Fruit fly (Drosophila melanogaster) whole organism, adult: Measurements from ENCODE around the gene CG14868.

Experiments used
- CG11617 ChIP-seq: fragments of 200-800 bp; sonication (Bioruptor generic); optimal IDR thresholded peaks from 2 replicates; lab custom pipeline; 2017; ENCODE audit warnings: mild to moderate bottlenecking, missing biosample characterization, missing genetic modification reagents, missing genetic modification characterization
- CG12768 ChIP-seq: fragments of 200-800 bp; sonication (Bioruptor generic); optimal IDR thresholded peaks from 2 replicates; lab custom pipeline; 2017; ENCODE audit warnings: missing biosample characterization, missing genetic modification characterization, mild to moderate bottlenecking, moderate library complexity, missing genetic modification reagents
- CG14711 ChIP-seq: fragments of 200-800 bp; sonication (Bioruptor generic); optimal IDR thresholded peaks from 2 replicates; lab custom pipeline; 2018; ENCODE audit warnings: missing biosample characterization, mild to moderate bottlenecking, missing genetic modification characterization, moderate library complexity
- CG1620 ChIP-seq: fragments of 200-800 bp; sonication (Bioruptor generic); optimal IDR thresholded peaks from 2 replicates; lab custom pipeline; 2016; ENCODE audit warnings: missing biosample characterization, missing genetic modification characterization
- CG33017 ChIP-seq: fragments of 200-800 bp; sonication (Bioruptor generic); optimal IDR thresholded peaks from 2 replicates; lab custom pipeline; 2018; ENCODE audit warnings: missing biosample characterization, mild to moderate bottlenecking, missing genetic modification characterization, moderate library complexity
- CG5204 ChIP-seq: fragments of 200-800 bp; sonication (Bioruptor generic); optimal IDR thresholded peaks from 2 replicates; lab custom pipeline; 2016; ENCODE audit warnings: missing biosample characterization, missing genetic modification characterization
- CG7045 ChIP-seq: fragments of 200-800 bp; sonication (Bioruptor generic); optimal IDR thresholded peaks from 2 replicates; lab custom pipeline; 2017; ENCODE audit warnings: missing biosample characterization, mild to moderate bottlenecking, missing genetic modification characterization
- CG7101 ChIP-seq: fragments of 200-800 bp; sonication (Bioruptor generic); optimal IDR thresholded peaks from 2 replicates; lab custom pipeline; 2018; ENCODE audit warnings: missing biosample characterization, mild to moderate bottlenecking, missing genetic modification characterization, moderate library complexity
- Clk ChIP-seq: fragments of 200-800 bp; sonication (Bioruptor generic); optimal IDR thresholded peaks from 2 replicates; lab custom pipeline; 2017; ENCODE audit warnings: missing biosample characterization, missing genetic modification characterization
- Crg-1 ChIP-seq: fragments of 200-800 bp; sonication (Bioruptor generic); optimal IDR thresholded peaks from 2 replicates; lab custom pipeline; 2016; ENCODE audit warnings: missing biosample characterization, missing genetic modification characterization
- Hr96 ChIP-seq: fragments of 200-800 bp; sonication (Bioruptor generic); optimal IDR thresholded peaks from 2 replicates; lab custom pipeline; 2016; ENCODE audit warnings: missing biosample characterization, missing genetic modification characterization
- Mnt ChIP-seq: fragments of 200-800 bp; sonication (Bioruptor generic); optimal IDR thresholded peaks from 2 replicates; lab custom pipeline; 2016; ENCODE audit warnings: missing biosample characterization, mild to moderate bottlenecking, missing genetic modification characterization
- bab1 ChIP-seq: fragments of 200-800 bp; sonication (Bioruptor generic); optimal IDR thresholded peaks from 3 replicates; lab custom pipeline; 2019; ENCODE audit warnings: missing biosample characterization, mild to moderate bottlenecking, missing genetic modification characterization, moderate library complexity
- cic ChIP-seq: fragments of 200-800 bp; sonication (Bioruptor generic); optimal IDR thresholded peaks from 2 replicates; lab custom pipeline; 2017; ENCODE audit warnings: missing biosample characterization, mild to moderate bottlenecking, missing genetic modification characterization, moderate library complexity
- cnc ChIP-seq, 2 experiments: fragments of >200 bp; optimal IDR thresholded peaks; 2 replicates each; lab custom pipeline; 2017
- kay ChIP-seq: fragments of 200-800 bp; sonication (Bioruptor generic); peaks from one replicate; lab custom pipeline; 2016; ENCODE audit warnings: missing biosample characterization, missing genetic modification characterization, borderline replicate concordance
- ovo ChIP-seq: fragments of 200-800 bp; sonication (Bioruptor generic); optimal IDR thresholded peaks from 2 replicates; lab custom pipeline; 2016; ENCODE audit warnings: missing biosample characterization, missing genetic modification characterization
- pad ChIP-seq: fragments of 200-800 bp; sonication (Bioruptor generic); optimal IDR thresholded peaks from 3 replicates; lab custom pipeline; 2017; ENCODE audit warnings: missing biosample characterization, missing genetic modification characterization, mild to moderate bottlenecking, moderate library complexity, missing genetic modification reagents
- tj ChIP-seq: fragments of 200-800 bp; sonication (Bioruptor generic); optimal IDR thresholded peaks from 3 replicates; lab custom pipeline; 2017; ENCODE audit warnings: missing biosample characterization, mild to moderate bottlenecking, missing genetic modification characterization, moderate library complexity
- toe ChIP-seq: fragments of 200-800 bp; sonication (Bioruptor generic); optimal IDR thresholded peaks from 2 replicates; lab custom pipeline; 2016; ENCODE audit warnings: missing biosample characterization, missing genetic modification characterization

CG14868 gene

DNA sequence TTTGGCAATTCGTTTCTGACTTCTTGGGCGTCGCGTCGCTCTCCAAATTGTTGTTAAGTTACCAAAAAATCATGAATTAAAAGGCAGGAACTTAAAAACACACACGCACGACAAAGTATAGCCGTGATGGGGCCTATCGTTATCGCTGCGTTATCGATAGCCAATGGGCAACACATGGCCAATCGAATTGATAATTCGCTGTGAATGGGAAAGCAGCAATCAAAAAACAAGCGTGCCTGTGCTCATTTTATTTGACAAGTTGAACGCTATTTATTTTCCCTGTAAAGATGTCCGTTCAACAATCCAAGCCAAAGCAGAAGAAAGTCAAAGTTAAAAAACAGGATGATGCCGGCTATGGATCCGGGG lies 23.7 kb downstream of the CG14868 start, which contains the start of the genes Surf4 and CG31301:
Gene Surf4, minus strand, starts transcription at position 159 of the 366 bp plus-strand sequence.
Gene CG31301, plus strand, starts transcription at position 188 of the 366 bp plus-strand sequence.
- TF ChIP-seq CG7101 (tag; lab: Kevin White, UChicago) (no peak), toe (GFP tag; lab: Kevin White, UChicago) (no peak), Mnt (peak; percentile 84), bab1 (GFP tag; lab: Kevin White, UChicago) (peak; percentile 41)

DNA sequence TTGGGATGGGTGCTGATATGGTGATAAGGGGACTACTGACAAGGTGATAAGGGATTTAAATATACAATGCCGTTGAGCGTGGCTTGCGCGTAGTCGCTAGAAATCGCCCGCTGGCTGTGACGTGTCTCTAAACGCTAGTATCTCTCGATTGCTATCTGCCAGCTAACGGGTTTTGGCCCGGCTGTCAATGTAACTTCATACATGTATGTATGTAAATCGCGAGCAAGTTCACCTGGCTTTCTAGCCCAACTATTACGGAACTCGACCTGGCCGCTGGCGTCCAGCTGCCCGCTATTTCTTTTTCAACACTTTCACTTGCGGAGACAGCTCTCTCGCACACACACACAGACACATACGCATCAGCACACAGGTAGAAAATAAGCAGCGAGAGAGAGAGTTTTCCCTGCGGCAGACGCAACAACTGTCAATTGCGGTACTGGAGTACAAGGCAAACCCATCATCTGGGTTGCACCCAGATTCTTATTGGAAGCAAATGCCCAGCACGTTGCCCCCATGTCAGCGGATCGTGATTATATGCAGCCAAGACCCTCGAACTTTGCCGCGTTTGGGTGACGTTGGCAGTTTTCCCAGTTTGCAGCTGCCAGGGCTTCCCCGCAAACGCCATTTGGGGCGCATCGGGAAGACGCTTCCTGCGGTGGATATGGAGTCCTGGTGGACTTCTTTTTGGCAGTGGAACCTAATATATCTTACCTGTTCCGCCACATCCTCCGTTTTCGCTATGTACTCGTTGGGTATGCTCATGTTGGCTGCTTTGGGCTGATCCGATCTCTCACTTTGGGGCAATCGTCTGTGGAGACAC lies 24.3 kb downstream of the CG14868 start:
- TF ChIP-seq cnc (optimal IDR thresholded peaks at IDR 0.05; lab: Kevin White, UChicago) (peak; percentile 60 to 77), bab1 (GFP tag; lab: Kevin White, UChicago) (no peak), toe (GFP tag; lab: Kevin White, UChicago) (no peak), CG11617 (GFP tag; lab: Kevin White, UChicago) (no peak), CG5204 (no peak), tj (GFP tag; lab: Kevin White, UChicago) (peak; percentile 21), ovo (GFP tag; lab: Kevin White, UChicago) (peak; percentile 10), CG14711 (no peak)

DNA sequence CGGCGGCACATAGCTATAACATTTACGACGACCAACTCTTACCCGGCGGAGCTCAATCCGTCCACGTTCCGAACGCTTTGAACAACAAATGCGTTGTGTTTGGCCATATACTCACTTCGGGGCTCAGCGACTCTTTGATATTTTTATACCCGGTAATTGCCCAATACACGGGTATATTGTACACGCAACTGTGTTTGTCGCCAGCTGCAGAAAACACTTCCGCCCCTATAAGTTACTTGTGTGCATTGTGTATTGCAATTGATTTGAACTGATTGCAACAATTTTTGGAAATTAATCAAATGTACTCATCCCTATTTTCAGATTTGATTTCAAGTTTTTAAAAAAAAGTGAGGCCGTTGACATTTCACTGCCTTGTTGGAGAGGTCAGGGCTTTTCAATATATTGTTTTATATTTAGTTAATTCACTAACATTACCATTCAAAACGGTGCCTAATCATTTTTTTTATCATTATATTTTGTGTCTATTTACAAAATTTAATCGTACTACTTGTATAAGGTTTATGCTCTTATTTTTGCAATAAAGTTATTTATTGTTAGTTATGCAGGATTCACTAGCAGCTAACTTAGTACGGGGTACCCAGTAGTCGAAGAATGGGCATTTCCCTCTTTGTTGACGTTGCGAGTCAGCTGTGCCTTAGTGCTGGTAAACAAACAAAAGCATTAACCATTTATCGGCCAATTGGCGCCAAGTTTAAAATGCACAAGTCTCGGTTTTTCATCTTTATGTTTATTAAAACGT lies 26.6 kb downstream of the CG14868 start, which contains the start of gene Nagk:
Gene Nagk, minus strand, starts transcription at position 331 of the 760 bp plus-strand sequence.
- peak; percentile 82 for TF ChIP-seq Mnt
- peak; percentile 68 for TF ChIP-seq pad (GFP tag; lab: Kevin White, UChicago)
- TF ChIP-seq Hr96: no peak
- TF ChIP-seq cnc (optimal IDR thresholded peaks at IDR 0.05; lab: Kevin White, UChicago): no peak
- TF ChIP-seq CG11617 (GFP tag; lab: Kevin White, UChicago): peak; percentile 86
- peak; percentile 38 for TF ChIP-seq ovo (GFP tag; lab: Kevin White, UChicago)
- TF ChIP-seq Crg-1 (GFP tag; lab: Kevin White, UChicago): peak; percentile 78
- TF ChIP-seq CG14711: peak; percentile 44
- TF ChIP-seq tj (GFP tag; lab: Kevin White, UChicago): no peak
- TF ChIP-seq CG5204: no peak
- TF ChIP-seq CG7045 (GFP tag; lab: Kevin White, UChicago): peak; percentile 67
- peak; percentile 64 for TF ChIP-seq CG1620 (GFP tag; lab: Kevin White, UChicago)
- peak; percentile 58 for TF ChIP-seq CG7101 (tag; lab: Kevin White, UChicago)
- peak; percentile 35 for TF ChIP-seq CG12768
- TF ChIP-seq cic (GFP tag; lab: Kevin White, UChicago): peak; percentile 58
- TF ChIP-seq CG33017 (tag; lab: Kevin White, UChicago): peak; percentile 24
- TF ChIP-seq kay (GFP tag; lab: Kevin White, UChicago): no peak
- peak; percentile 51 for TF ChIP-seq Clk (GFP tag; lab: Kevin White, UChicago)
- peak; percentile 1 for TF ChIP-seq bab1 (GFP tag; lab: Kevin White, UChicago)
- peak; percentile 90 for TF ChIP-seq toe (GFP tag; lab: Kevin White, UChicago)

DNA sequence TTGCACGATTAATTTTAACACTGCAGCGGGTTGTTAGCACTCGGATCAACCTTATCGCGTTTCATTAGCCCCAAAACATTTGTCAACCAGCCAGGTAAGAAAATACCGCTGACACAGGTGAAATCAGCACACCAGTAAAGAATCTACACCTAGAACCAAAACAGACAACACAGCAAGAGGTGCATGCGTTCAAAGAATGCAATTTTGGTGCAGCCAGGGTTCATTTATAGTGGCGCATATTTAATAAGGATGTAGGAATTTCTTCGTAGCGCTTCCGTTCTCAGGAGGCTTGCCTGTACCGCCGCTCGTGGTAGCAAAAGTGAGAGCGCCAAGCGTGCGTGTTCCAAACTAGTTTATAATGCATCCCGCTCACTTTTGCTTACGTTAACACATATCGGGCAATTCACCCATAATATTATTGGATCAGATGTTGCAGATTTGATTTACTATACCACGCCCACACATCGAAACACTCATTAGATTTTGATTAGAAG lies 27.3 kb downstream of the CG14868 start:
- TF ChIP-seq CG7101 (tag; lab: Kevin White, UChicago) (no peak), CG11617 (GFP tag; lab: Kevin White, UChicago) (no peak), Mnt (no peak), bab1 (GFP tag; lab: Kevin White, UChicago) (no peak), cic (GFP tag; lab: Kevin White, UChicago) (no peak), CG7045 (GFP tag; lab: Kevin White, UChicago) (peak; percentile 3), kay (GFP tag; lab: Kevin White, UChicago) (no peak), CG14711 (no peak), cnc (optimal IDR thresholded peaks at IDR 0.05; lab: Kevin White, UChicago) (no peak), ovo (GFP tag; lab: Kevin White, UChicago) (no peak), pad (GFP tag; lab: Kevin White, UChicago) (no peak), Clk (GFP tag; lab: Kevin White, UChicago) (no peak), tj (GFP tag; lab: Kevin White, UChicago) (peak; percentile 94), CG12768 (peak; percentile 0), Crg-1 (GFP tag; lab: Kevin White, UChicago) (no peak), CG5204 (no peak), CG33017 (tag; lab: Kevin White, UChicago) (no peak)

DNA sequence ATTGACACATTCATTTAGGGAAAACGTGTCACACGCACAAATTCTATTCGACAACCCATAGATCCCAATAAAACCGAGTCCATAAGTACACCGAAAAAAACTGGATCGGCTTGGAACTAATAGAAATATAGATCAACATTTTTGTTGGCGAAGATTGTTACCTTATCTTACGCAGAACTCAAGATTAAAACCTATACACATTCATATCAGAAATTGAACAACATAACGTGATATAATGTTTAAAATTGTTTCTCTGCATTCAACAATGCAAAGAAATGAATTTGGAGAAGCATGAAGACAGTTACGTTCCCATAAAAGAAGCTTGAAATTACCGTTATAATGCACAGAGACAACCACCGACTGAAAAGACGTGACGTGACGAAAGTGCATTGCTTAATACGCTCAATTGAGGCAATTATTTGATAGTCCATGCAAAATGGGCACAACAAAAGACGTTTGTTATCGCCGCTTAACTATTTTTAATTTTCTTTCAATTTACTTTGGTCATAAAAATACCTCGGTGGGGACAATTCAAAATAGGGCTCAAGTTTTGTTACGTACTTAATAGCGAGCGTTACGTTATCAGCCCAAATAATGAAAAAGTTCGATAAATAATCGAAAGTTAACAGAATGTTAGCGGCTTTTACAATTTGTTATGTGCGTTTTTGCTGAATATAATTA lies 29.6 kb downstream of the CG14868 start, which contains the start of gene SerRS-m:
Gene SerRS-m, plus strand, starts transcription at position 616 of the 681 bp plus-strand sequence.
- TF ChIP-seq bab1 (GFP tag; lab: Kevin White, UChicago) (peak; percentile 5), CG7045 (GFP tag; lab: Kevin White, UChicago) (no peak), kay (GFP tag; lab: Kevin White, UChicago) (no peak), ovo (GFP tag; lab: Kevin White, UChicago) (peak; percentile 43), CG11617 (GFP tag; lab: Kevin White, UChicago) (peak; percentile 1)
